Fruit fly (Drosophila melanogaster) whole organism, embryonic: Measurements from ENCODE around the gene Sfp26Ad.
A peak's percentile ranks its signal among the peaks of the same experiment; 100 is the strongest.

Experiments used
- BEAF-32 ChIP-seq: fragments of 200-800 bp; sonication (Bioruptor generic); optimal IDR thresholded peaks from 3 replicates; lab custom pipeline; 2017; ENCODE audit warnings: missing biosample characterization, missing genetic modification characterization, mild to moderate bottlenecking, moderate library complexity, missing genetic modification reagents
- CG10209 ChIP-seq: fragments of 200-800 bp; sonication (Bioruptor generic); optimal IDR thresholded peaks from 3 replicates; lab custom pipeline; 2017; ENCODE audit warnings: missing biosample characterization, mild to moderate bottlenecking, missing genetic modification characterization, missing genetic modification reagents
- CG1024 ChIP-seq: fragments of 200-800 bp; sonication (Bioruptor generic); IDR thresholded peaks from 2 replicates; pipeline ENCODE4 v1.3.6; 2022; ENCODE audit warnings: missing biosample characterization, missing genetic modification characterization
- CG11695 ChIP-seq: fragments of 200-800 bp; sonication (Bioruptor generic); IDR thresholded peaks from 3 replicates; pipeline ENCODE4 v1.3.6; 2022; ENCODE audit warnings: missing biosample characterization, missing genetic modification characterization
- CG11696 ChIP-seq: fragments of 200-800 bp; sonication (Bioruptor generic); IDR thresholded peaks from 2 replicates; pipeline ENCODE4 v1.3.6; 2022; ENCODE audit warnings: missing biosample characterization, missing genetic modification characterization
- CG14050 ChIP-seq: fragments of 200-800 bp; sonication (Bioruptor generic); IDR thresholded peaks from 3 replicates; pipeline ENCODE4 v1.3.6; 2022; ENCODE audit warnings: missing biosample characterization, missing genetic modification characterization
- CG1603 ChIP-seq: fragments of 200-800 bp; sonication (Bioruptor generic); optimal IDR thresholded peaks from 2 replicates; lab custom pipeline; 2019; ENCODE audit warnings: missing biosample characterization, mild to moderate bottlenecking, missing genetic modification characterization, moderate library complexity
- CG1792 ChIP-seq: fragments of 200-800 bp; sonication (Bioruptor generic); optimal IDR thresholded peaks from 2 replicates; lab custom pipeline; 2016; ENCODE audit warnings: missing biosample characterization, missing genetic modification characterization
- CG32532 ChIP-seq: fragments of 200-800 bp; sonication (Bioruptor generic); IDR thresholded peaks from 2 replicates; pipeline ENCODE4 v1.3.6; 2022; ENCODE audit warnings: missing biosample characterization, missing genetic modification characterization
- CG3407 ChIP-seq: fragments of 200-800 bp; sonication (Bioruptor generic); optimal IDR thresholded peaks from 2 replicates; lab custom pipeline; 2018; ENCODE audit warnings: missing biosample characterization, mild to moderate bottlenecking, missing genetic modification characterization
- CG4328 ChIP-seq: fragments of 200-800 bp; sonication (Bioruptor generic); optimal IDR thresholded peaks from 3 replicates; lab custom pipeline; 2017; ENCODE audit warnings: missing biosample characterization, missing genetic modification reagents, missing genetic modification characterization
- CG4820 ChIP-seq: fragments of 200-800 bp; sonication (Bioruptor generic); optimal IDR thresholded peaks from 3 replicates; lab custom pipeline; 2016; ENCODE audit warnings: missing biosample characterization, missing genetic modification characterization
- CG6765 ChIP-seq: fragments of 200-800 bp; sonication (Bioruptor generic); optimal IDR thresholded peaks from 3 replicates; lab custom pipeline; 2017; ENCODE audit warnings: missing biosample characterization, mild to moderate bottlenecking, missing genetic modification characterization
- CG7745 ChIP-seq: fragments of 200-800 bp; sonication (Bioruptor generic); optimal IDR thresholded peaks from 2 replicates; lab custom pipeline; 2018; ENCODE audit warnings: missing biosample characterization, mild to moderate bottlenecking, missing genetic modification characterization, moderate library complexity
- CG8388 ChIP-seq: fragments of 200-800 bp; sonication (Bioruptor generic); optimal IDR thresholded peaks from 2 replicates; lab custom pipeline; 2019; ENCODE audit warnings: missing biosample characterization, mild to moderate bottlenecking, missing genetic modification characterization, moderate library complexity
- Camta ChIP-seq: fragments of 200-800 bp; sonication (Bioruptor generic); optimal IDR thresholded peaks from 2 replicates; lab custom pipeline; 2016; ENCODE audit warnings: missing biosample characterization, missing genetic modification characterization
- D ChIP-seq, 2 experiments: fragments of 200-800 bp in 1 of 2; fragments of >200 bp in 1 of 2; sonication (Bioruptor generic) in 1 of 2; optimal IDR thresholded peaks; 2 replicates in 1 of 2; 3 replicates in 1 of 2; lab custom pipeline; 2017; ENCODE audit warnings: mild to moderate bottlenecking in 1 of 2, missing biosample characterization in 1 of 2, missing genetic modification characterization in 1 of 2, missing genetic modification reagents in 1 of 2
- Deaf1 ChIP-seq: fragments of 200-800 bp; optimal IDR thresholded peaks from 3 replicates; lab custom pipeline; 2019; ENCODE audit warnings: missing biosample characterization, mild to moderate bottlenecking, missing genetic modification characterization, moderate library complexity
- Ets65A ChIP-seq: fragments of 200-800 bp; sonication (Bioruptor generic); peaks from one replicate; lab custom pipeline; 2016; ENCODE audit warnings: missing biosample characterization, missing genetic modification characterization
- HLH4C ChIP-seq: fragments of 200-800 bp; sonication (Bioruptor generic); IDR thresholded peaks from 3 replicates; pipeline ENCODE4 v1.3.6; 2022; ENCODE audit warnings: missing biosample characterization, missing genetic modification characterization; ENCODE audit not compliant: partially characterized antibody
- HmgD ChIP-seq: fragments of 200-800 bp; sonication (Bioruptor generic); optimal IDR thresholded peaks from 3 replicates; lab custom pipeline; 2016; ENCODE audit warnings: missing biosample characterization, missing genetic modification characterization
- HmgZ ChIP-seq: fragments of 200-800 bp; sonication (Bioruptor generic); optimal IDR thresholded peaks from 2 replicates; lab custom pipeline; 2018; ENCODE audit warnings: missing biosample characterization, mild to moderate bottlenecking, missing genetic modification characterization
- Hsf ChIP-seq: fragments of 200-800 bp; sonication (Bioruptor generic); optimal IDR thresholded peaks from 3 replicates; lab custom pipeline; 2016; ENCODE audit warnings: missing biosample characterization, missing genetic modification characterization
- Lhr ChIP-seq: fragments of 200-800 bp; sonication (Bioruptor generic); optimal IDR thresholded peaks from 3 replicates; lab custom pipeline; 2017; ENCODE audit warnings: mild to moderate bottlenecking, missing biosample characterization, missing genetic modification reagents, missing genetic modification characterization
- Lim3 ChIP-seq: fragments of 200-800 bp; sonication (Bioruptor generic); IDR thresholded peaks from 2 replicates; pipeline ENCODE4 v1.3.6; 2022; ENCODE audit warnings: missing biosample characterization, missing genetic modification characterization
- NC2α ChIP-seq: fragments of 200-800 bp; sonication (Bioruptor generic); optimal IDR thresholded peaks from 2 replicates; lab custom pipeline; 2016; ENCODE audit warnings: missing biosample characterization, missing genetic modification characterization
- NFAT ChIP-seq: fragments of 200-800 bp; sonication (Bioruptor generic); IDR thresholded peaks from 2 replicates; pipeline ENCODE4 v1.3.6; 2022; ENCODE audit warnings: missing biosample characterization, missing genetic modification characterization
- PHDP ChIP-seq: fragments of 200-800 bp; sonication (Bioruptor generic); optimal IDR thresholded peaks from 3 replicates; lab custom pipeline; 2018; ENCODE audit warnings: missing biosample characterization, mild to moderate bottlenecking, missing genetic modification characterization, moderate library complexity
- Poxn ChIP-seq: fragments of 200-800 bp; sonication (Bioruptor generic); IDR thresholded peaks from 2 replicates; pipeline ENCODE4 v1.3.6; 2022; ENCODE audit warnings: missing biosample characterization, missing genetic modification characterization
- ac ChIP-seq: fragments of 200-800 bp; sonication (Bioruptor generic); optimal IDR thresholded peaks from 3 replicates; lab custom pipeline; 2017; ENCODE audit warnings: missing biosample characterization, mild to moderate bottlenecking, missing genetic modification characterization
- al ChIP-seq: fragments of 200-800 bp; sonication (Bioruptor generic); IDR thresholded peaks from 2 replicates; pipeline ENCODE4 v1.3.6; 2022; ENCODE audit warnings: missing biosample characterization, missing genetic modification characterization
- dan ChIP-seq: fragments of 200-800 bp; sonication (Bioruptor generic); IDR thresholded peaks from 2 replicates; pipeline ENCODE4 v1.3.6; 2022; ENCODE audit warnings: missing biosample characterization, missing genetic modification characterization
- en ChIP-seq: fragments of 200-800 bp; sonication (Bioruptor generic); optimal IDR thresholded peaks from 2 replicates; lab custom pipeline; 2016; ENCODE audit warnings: missing biosample characterization, missing genetic modification characterization
- fd64A ChIP-seq: fragments of 200-800 bp; sonication (Bioruptor generic); optimal IDR thresholded peaks from 3 replicates; lab custom pipeline; 2018; ENCODE audit warnings: missing biosample characterization, mild to moderate bottlenecking, missing genetic modification characterization
- fru ChIP-seq: fragments of >200 bp; optimal IDR thresholded peaks from 2 replicates; lab custom pipeline; 2017
- gce ChIP-seq: fragments of 200-800 bp; sonication (Bioruptor generic); IDR thresholded peaks from 3 replicates; pipeline ENCODE4 v1.3.6; 2022; ENCODE audit warnings: missing biosample characterization, missing genetic modification characterization
- hb ChIP-seq: fragments of 200-800 bp; sonication (Bioruptor generic); IDR thresholded peaks from 3 replicates; pipeline ENCODE4 v1.3.6; 2022; ENCODE audit warnings: missing biosample characterization, missing genetic modification characterization; ENCODE audit not compliant: partially characterized antibody
- kah ChIP-seq: fragments of 200-800 bp; sonication (Bioruptor generic); optimal IDR thresholded peaks from 2 replicates; lab custom pipeline; 2018; ENCODE audit warnings: missing biosample characterization, mild to moderate bottlenecking, missing genetic modification characterization
- kay ChIP-seq: fragments of 200-800 bp; sonication (Bioruptor generic); optimal IDR thresholded peaks from 2 replicates; lab custom pipeline; 2016; ENCODE audit warnings: missing biosample characterization, missing genetic modification characterization
- klu ChIP-seq: fragments of 200-800 bp; sonication (Bioruptor generic); IDR thresholded peaks from 2 replicates; pipeline ENCODE4 v1.3.6; 2022; ENCODE audit warnings: missing biosample characterization, missing genetic modification characterization
- lab ChIP-seq: fragments of 200-800 bp; sonication (Bioruptor generic); optimal IDR thresholded peaks from 3 replicates; lab custom pipeline; 2017; ENCODE audit warnings: missing biosample characterization, missing genetic modification characterization, mild to moderate bottlenecking, moderate library complexity, missing genetic modification reagents
- mirr ChIP-seq: fragments of 200-800 bp; sonication (Bioruptor generic); optimal IDR thresholded peaks from 3 replicates; lab custom pipeline; 2018; ENCODE audit warnings: missing biosample characterization, mild to moderate bottlenecking, missing genetic modification characterization
- nerfin-1 ChIP-seq: fragments of 200-800 bp; sonication (Bioruptor generic); optimal IDR thresholded peaks from 3 replicates; lab custom pipeline; 2019; ENCODE audit warnings: missing biosample characterization, mild to moderate bottlenecking, missing genetic modification characterization, moderate library complexity
- nerfin-2 ChIP-seq: fragments of 200-800 bp; sonication (Bioruptor generic); IDR thresholded peaks from 2 replicates; pipeline ENCODE4 v1.3.6; 2022; ENCODE audit warnings: missing biosample characterization, missing genetic modification characterization; ENCODE audit not compliant: partially characterized antibody
- org-1 ChIP-seq: fragments of 200-800 bp; sonication (Bioruptor generic); optimal IDR thresholded peaks from 2 replicates; lab custom pipeline; 2017; ENCODE audit warnings: missing biosample characterization, missing genetic modification characterization
- pho ChIP-seq: fragments of 200-800 bp; sonication (Bioruptor generic); optimal IDR thresholded peaks from 2 replicates; lab custom pipeline; 2016; ENCODE audit warnings: missing biosample characterization, missing genetic modification characterization
- phol ChIP-seq: fragments of 200-800 bp; sonication (Bioruptor generic); optimal IDR thresholded peaks from 3 replicates; lab custom pipeline; 2018; ENCODE audit warnings: missing biosample characterization, mild to moderate bottlenecking, missing genetic modification characterization, moderate library complexity
- ssp ChIP-seq: fragments of 200-800 bp; sonication (Bioruptor generic); IDR thresholded peaks from 2 replicates; pipeline ENCODE4 v1.3.6; 2022; ENCODE audit warnings: missing biosample characterization, missing genetic modification characterization
- trem ChIP-seq: fragments of 200-800 bp; optimal IDR thresholded peaks from 3 replicates; lab custom pipeline; 2019; ENCODE audit warnings: missing biosample characterization, mild to moderate bottlenecking, missing genetic modification characterization, moderate library complexity
- unc-4 ChIP-seq: fragments of 200-800 bp; sonication (Bioruptor generic); IDR thresholded peaks from 2 replicates; pipeline ENCODE4 v1.3.6; 2022; ENCODE audit warnings: missing biosample characterization, missing genetic modification characterization; ENCODE audit not compliant: partially characterized antibody
- vvl ChIP-seq: fragments of 200-800 bp; sonication (Bioruptor generic); IDR thresholded peaks from 2 replicates; pipeline ENCODE4 v1.3.6; 2022; ENCODE audit warnings: missing biosample characterization, missing genetic modification characterization

The Sfp26Ad gene

dm6 chr2L:5974122-5974521 is 31.0 kb upstream of the Sfp26Ad start (continued):
- peak; percentile 32 for TF ChIP-seq CG1603 (tag; lab: Kevin White, UChicago)
- no peak for TF ChIP-seq trem (tag; lab: Kevin White, UChicago)
- no peak for TF ChIP-seq CG4820 (GFP tag; lab: Kevin White, UChicago)
- TF ChIP-seq CG1024 (GFP tag; lab: Robert Waterston, UW) = peak; percentile 45; the same call in 1 of the 2 replicates
- no peak for TF ChIP-seq fru (lab: Kevin White, UChicago)
- no peak for TF ChIP-seq klu (GFP tag; lab: Robert Waterston, UW)
- no peak for TF ChIP-seq ac (GFP tag; lab: Kevin White, UChicago)
- no peak for TF ChIP-seq nerfin-2 (GFP tag; lab: Robert Waterston, UW)
- no peak for TF ChIP-seq Lim3
- TF ChIP-seq CG32532 = peak; percentile 21; the same call in 1 of the 2 replicates
- peak; percentile 60 for TF ChIP-seq org-1 (GFP tag; lab: Kevin White, UChicago)
- no peak for TF ChIP-seq en (GFP tag; lab: Kevin White, UChicago)
- TF ChIP-seq D (optimal IDR thresholded peaks at IDR 0.05; lab: Kevin White, UChicago) = no peak
- peak; percentile 46 for TF ChIP-seq D (GFP tag; optimal IDR thresholded peaks at IDR 0.05; lab: Kevin White, UChicago)
- no peak for TF ChIP-seq BEAF-32 (GFP tag; lab: Kevin White, UChicago)
- no peak for TF ChIP-seq Ets65A (GFP tag; lab: Kevin White, UChicago)
- TF ChIP-seq unc-4 (GFP tag; lab: Robert Waterston, UW) = no peak
- TF ChIP-seq hb (GFP tag; lab: Robert Waterston, UW) = no peak
- no peak for TF ChIP-seq HmgD (GFP tag; lab: Kevin White, UChicago)
- peak; percentile 27; the same call in 1 of the 3 replicates for TF ChIP-seq CG11695 (GFP tag; lab: Robert Waterston, UW)
- no peak for TF ChIP-seq HLH4C
- peak; percentile 71 for TF ChIP-seq PHDP (tag; lab: Kevin White, UChicago)
- no peak for TF ChIP-seq pho (GFP tag; lab: Kevin White, UChicago)
- TF ChIP-seq CG11696 (GFP tag; lab: Robert Waterston, UW) = no peak
- TF ChIP-seq Lhr (GFP tag; lab: Kevin White, UChicago) = peak; percentile 23
- TF ChIP-seq CG1792 = no peak
- peak; percentile 11 for TF ChIP-seq Camta
- TF ChIP-seq CG7745 (tag; lab: Kevin White, UChicago) = no peak
- TF ChIP-seq mirr = peak; percentile 66
- peak; percentile 78 for TF ChIP-seq CG4328
- TF ChIP-seq fd64A (GFP tag; lab: Kevin White, UChicago) = peak; percentile 80
- no peak for TF ChIP-seq kay (GFP tag; lab: Kevin White, UChicago)
- no peak for TF ChIP-seq ssp (GFP tag; lab: Robert Waterston, UW)
- TF ChIP-seq Poxn = no peak
- TF ChIP-seq CG6765 (GFP tag; lab: Kevin White, UChicago) = peak; percentile 80
- peak; percentile 91 for TF ChIP-seq Deaf1
- no peak for TF ChIP-seq vvl (GFP tag; lab: Robert Waterston, UW)
- TF ChIP-seq dan (GFP tag; lab: Robert Waterston, UW) = no peak
- peak; percentile 74 for TF ChIP-seq CG10209
- peak; percentile 46; the same call in 1 of the 2 replicates for TF ChIP-seq NFAT (GFP tag; lab: Robert Waterston, UW)
- no peak for TF ChIP-seq al (GFP tag; lab: Robert Waterston, UW)
- TF ChIP-seq lab = peak; percentile 89
- TF ChIP-seq HmgZ (tag; lab: Kevin White, UChicago) = peak; percentile 56
- TF ChIP-seq gce (GFP tag; lab: Robert Waterston, UW) = peak; percentile 63; the same call in 2 of the 3 replicates
- TF ChIP-seq Hsf (GFP tag; lab: Kevin White, UChicago) = no peak
- peak; percentile 41; the same call in 1 of the 3 replicates for TF ChIP-seq CG14050
- peak; percentile 76 for TF ChIP-seq CG3407
- peak; percentile 15 for TF ChIP-seq kah (GFP tag; lab: Kevin White, UChicago)
- TF ChIP-seq CG8388 (GFP tag; lab: Kevin White, UChicago) = no peak
- no peak for TF ChIP-seq phol (tag; lab: Kevin White, UChicago)
- TF ChIP-seq nerfin-1 = peak; percentile 56
- no peak for TF ChIP-seq NC2α (GFP tag; lab: Kevin White, UChicago)
